Fruit fly (Drosophila melanogaster) whole organism, wandering third instar larva: ENCODE data around the gene RAF2.

ENCODE experiments used
- Sp1 ChIP-seq: fragments of 200-800 bp; sonication (Bioruptor generic); optimal IDR thresholded peaks from 3 replicates; lab custom pipeline; 2019; ENCODE audit warnings: missing biosample characterization, mild to moderate bottlenecking, missing genetic modification characterization, moderate library complexity
- fru ChIP-seq: fragments of 200-800 bp; sonication (Bioruptor generic); optimal IDR thresholded peaks from 3 replicates; lab custom pipeline; 2016; ENCODE audit warnings: missing biosample characterization, mild to moderate bottlenecking, missing genetic modification characterization
- psq ChIP-seq: fragments of 200-800 bp; sonication (Bioruptor generic); optimal IDR thresholded peaks from 3 replicates; lab custom pipeline; 2017; ENCODE audit warnings: missing biosample characterization, mild to moderate bottlenecking, missing genetic modification characterization, moderate library complexity
- usp ChIP-seq: fragments of >200 bp; optimal IDR thresholded peaks from 2 replicates; lab custom pipeline; 2017; ENCODE audit warnings: missing biosample characterization, missing genetic modification characterization
- woc ChIP-seq: sonication (Bioruptor generic); optimal IDR thresholded peaks from 2 replicates; lab custom pipeline; 2016; ENCODE audit warnings: missing biosample characterization, mild to moderate bottlenecking, missing genetic modification characterization

dm6 chr3L:16407815-16408608 lies 21.9 kb downstream of the RAF2 start:
- no peak for TF ChIP-seq psq
- no peak for TF ChIP-seq usp (GFP tag; lab: Kevin White, UChicago)
- TF ChIP-seq Sp1 (GFP tag; lab: Kevin White, UChicago), result no peak
- no peak for TF ChIP-seq woc (GFP tag; lab: Kevin White, UChicago)
- peak; percentile 31 for TF ChIP-seq fru
